Fruit fly (Drosophila melanogaster) S2 (cell line): Measurements from ENCODE around the gene Coa8.

ENCODE experiments used
- CG8478 ChIP-seq: fragments of >200 bp; optimal IDR thresholded peaks from 2 replicates; lab custom pipeline; 2018
- CTCF ChIP-seq, 2 experiments: fragments of >200 bp; optimal IDR thresholded peaks; 2 replicates each; lab custom pipeline; 2018

dm6 chrX:1848624-1849198 is 31.4 kb upstream of the Coa8 start:
- TF ChIP-seq CG8478 (lab: Kevin White, UChicago) (no peak), CTCF (optimal IDR thresholded peaks at IDR 0.05; lab: Kevin White, UChicago) (no peak)
